Fruit fly (Drosophila melanogaster): ENCODE results near the gene disco-r.

disco-r gene

DNA sequence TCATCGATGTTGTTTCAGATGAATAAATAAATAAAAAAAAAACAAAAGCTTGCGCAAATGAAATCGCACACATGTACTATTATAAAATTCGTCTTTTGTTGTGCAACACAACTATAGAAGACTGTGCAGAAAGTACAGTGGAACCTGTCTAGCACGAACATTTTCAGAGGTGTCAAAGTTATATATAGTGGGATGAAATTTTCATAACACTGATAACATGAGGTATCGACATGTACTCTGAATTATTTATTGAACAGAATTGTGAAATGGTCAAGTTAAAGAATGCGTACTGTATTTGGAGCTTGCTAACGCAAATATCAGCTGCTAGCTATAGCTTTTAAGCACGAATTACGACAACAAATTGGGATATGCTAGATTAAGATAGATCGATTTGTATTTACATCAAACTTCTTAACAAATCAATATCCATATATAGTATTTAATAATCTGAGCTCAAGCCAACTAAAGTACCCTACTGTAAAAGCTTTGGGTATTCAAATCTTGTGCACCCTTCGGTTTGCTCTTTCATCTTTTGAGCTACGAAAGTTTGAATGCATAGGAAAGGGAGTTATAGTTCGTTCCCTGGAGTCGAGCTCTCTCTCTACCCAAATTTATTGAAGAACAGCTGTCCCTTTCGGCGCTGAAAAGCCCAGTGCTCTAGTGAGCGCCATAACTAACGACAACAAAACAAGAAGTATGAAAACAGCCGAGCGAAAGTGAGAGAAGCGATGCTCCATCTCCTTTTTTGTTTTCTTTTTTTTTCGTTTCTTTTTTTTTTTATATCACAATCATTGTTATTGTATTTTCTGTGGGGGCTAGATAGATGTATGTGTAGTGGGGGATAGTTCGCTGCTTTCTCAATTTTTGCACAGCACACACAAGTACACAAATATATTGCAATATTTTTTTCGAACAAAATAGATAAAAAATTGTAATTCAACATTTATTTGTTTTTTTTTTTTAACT, 58.3 kb downstream of the disco-r start (continued):
- TF ChIP-seq CG33557 (GFP tag; optimal IDR thresholded peaks at IDR 0.05) (peak; percentile 37), CG1603 (tag; optimal IDR thresholded peaks at IDR 0.05) (peak; percentile 95), CG16779 (GFP tag; IDR thresholded peaks at IDR 0.05) (peak; percentile 94), NC2α (GFP tag; optimal IDR thresholded peaks at IDR 0.05) (peak; percentile 54), pb (GFP tag; optimal IDR thresholded peaks at IDR 0.05) (peak; percentile 86), psq (GFP tag; optimal IDR thresholded peaks at IDR 0.05) (peak; percentile 46), salm (tag; optimal IDR thresholded peaks at IDR 0.05) (peak; percentile 82), BEAF-32 (GFP tag; optimal IDR thresholded peaks at IDR 0.05) (peak; percentile 9), fu2 (GFP tag; optimal IDR thresholded peaks at IDR 0.05) (peak; percentile 87), trem (tag; optimal IDR thresholded peaks at IDR 0.05) (peak; percentile 7), her (GFP tag; optimal IDR thresholded peaks at IDR 0.05) (peak; percentile 85), CG12391 (tag; optimal IDR thresholded peaks at IDR 0.05) (peak; percentile 86), jigr1 (GFP tag; IDR thresholded peaks at IDR 0.05) (peak; percentile 72; the same call in 1 of the 3 replicates), CG18011 (GFP tag; optimal IDR thresholded peaks at IDR 0.05) (peak; percentile 73), Awh (GFP tag; IDR thresholded peaks at IDR 0.05) (peak; percentile 86), CG8388 (GFP tag; optimal IDR thresholded peaks at IDR 0.05) (peak; percentile 78), CG30431 (GFP tag; optimal IDR thresholded peaks at IDR 0.05) (peak; percentile 76), CG12299 (tag; optimal IDR thresholded peaks at IDR 0.05) (peak; percentile 85), CG9876 (GFP tag; optimal IDR thresholded peaks at IDR 0.05) (peak; percentile 67), sima (GFP tag; optimal IDR thresholded peaks at IDR 0.05) (peak; percentile 60), CG10209 (GFP tag; optimal IDR thresholded peaks at IDR 0.05) (peak; percentile 88), Ets65A (GFP tag) (peak; percentile 98), CG3065 (GFP tag; optimal IDR thresholded peaks at IDR 0.05) (peak; percentile 62), Dref (GFP tag; IDR thresholded peaks at IDR 0.05) (no peak), Dfd (GFP tag; optimal IDR thresholded peaks at IDR 0.05) (no peak), pnt (GFP tag; optimal IDR thresholded peaks at IDR 0.05) (peak; percentile 76), NfI (GFP tag; optimal IDR thresholded peaks at IDR 0.05) (peak; percentile 93), CG11085 (GFP tag; IDR thresholded peaks at IDR 0.05) (peak; percentile 85), pzg (GFP tag; optimal IDR thresholded peaks at IDR 0.05) (peak; percentile 21), nerfin-2 (GFP tag; IDR thresholded peaks at IDR 0.05; ENCODE audit: partially characterized antibody) (no peak), dysf (GFP tag; IDR thresholded peaks at IDR 0.05) (peak; percentile 95), Hmr (GFP tag; optimal IDR thresholded peaks at IDR 0.05) (peak; percentile 93), CG8089 (GFP tag; optimal IDR thresholded peaks at IDR 0.05) (peak; percentile 74), Myb (GFP tag; optimal IDR thresholded peaks at IDR 0.05) (peak; percentile 68), CG11456 (GFP tag; IDR thresholded peaks at IDR 0.05) (peak; percentile 93), fd96Cb (tag; optimal IDR thresholded peaks at IDR 0.05) (peak; percentile 78), Hand (GFP tag; optimal IDR thresholded peaks at IDR 0.05) (peak; percentile 87), Stat92E (GFP tag; optimal IDR thresholded peaks at IDR 0.05) (no peak), TFAM (GFP tag; optimal IDR thresholded peaks at IDR 0.05) (peak; percentile 17), usp (GFP tag; optimal IDR thresholded peaks at IDR 0.05) (no peak), Antp (GFP tag; optimal IDR thresholded peaks at IDR 0.05) (peak; percentile 90), CG4404 (GFP tag; IDR thresholded peaks at IDR 0.05) (peak; percentile 71), Dll (GFP tag; IDR thresholded peaks at IDR 0.05; ENCODE audit: partially characterized antibody) (no peak), CG5953 (GFP tag; IDR thresholded peaks at IDR 0.05) (peak; percentile 80), CG6654 (GFP tag; optimal IDR thresholded peaks at IDR 0.05) (peak; percentile 72), Med (GFP tag) (peak; percentile 99), pros (GFP tag; optimal IDR thresholded peaks at IDR 0.05) (no peak), CG5180 (GFP tag; optimal IDR thresholded peaks at IDR 0.05) (peak; percentile 79)

All from whole organism, embryonic.